Fruit fly (Drosophila melanogaster): ENCODE results near the gene ND-75.

- TF ChIP-seq CG34376 (GFP tag; optimal IDR thresholded peaks at IDR 0.05) (no peak), CG18764 (GFP tag; optimal IDR thresholded peaks at IDR 0.05) (no peak), wek (GFP tag; optimal IDR thresholded peaks at IDR 0.05) (no peak), MESR4 (GFP tag; optimal IDR thresholded peaks at IDR 0.05) (no peak), CG2712 (tag; optimal IDR thresholded peaks at IDR 0.05) (no peak)
Measured at dm6 chrX:8233915-8234565, 17.4 kb downstream of the ND-75 start.
